Worm (Caenorhabditis elegans) whole organism, L2 larva: Measurements from ENCODE around the gene K06H6.2.

Experiments
- aly-2 ChIP-seq: fragments of 150-350 bp; optimal IDR thresholded peaks from 2 replicates; lab custom pipeline; 2014; ENCODE audit warnings: missing biosample characterization, missing genetic modification characterization
- ama-1 ChIP-seq: fragments of 150-350 bp; optimal IDR thresholded peaks from 2 replicates; lab custom pipeline; 2018; ENCODE audit warnings: inconsistent platforms
- ceh-82 ChIP-seq: fragments of 150-350 bp; optimal IDR thresholded peaks from 2 replicates; lab custom pipeline; 2014; ENCODE audit warnings: missing biosample characterization, missing genetic modification characterization
- nhr-25 ChIP-seq: fragments of 150-350 bp; sonication (generic microtip); optimal IDR thresholded peaks from 3 replicates; lab custom pipeline; 2014; ENCODE audit warnings: missing biosample characterization, missing genetic modification characterization
- snpc-4 ChIP-seq: fragments of 150-350 bp; optimal IDR thresholded peaks from 2 replicates; lab custom pipeline; 2014; ENCODE audit warnings: missing biosample characterization, missing genetic modification characterization
- zag-1 ChIP-seq: fragments of 150-350 bp; optimal IDR thresholded peaks from 2 replicates; lab custom pipeline; 2014; ENCODE audit warnings: missing biosample characterization, missing genetic modification characterization

DNA sequence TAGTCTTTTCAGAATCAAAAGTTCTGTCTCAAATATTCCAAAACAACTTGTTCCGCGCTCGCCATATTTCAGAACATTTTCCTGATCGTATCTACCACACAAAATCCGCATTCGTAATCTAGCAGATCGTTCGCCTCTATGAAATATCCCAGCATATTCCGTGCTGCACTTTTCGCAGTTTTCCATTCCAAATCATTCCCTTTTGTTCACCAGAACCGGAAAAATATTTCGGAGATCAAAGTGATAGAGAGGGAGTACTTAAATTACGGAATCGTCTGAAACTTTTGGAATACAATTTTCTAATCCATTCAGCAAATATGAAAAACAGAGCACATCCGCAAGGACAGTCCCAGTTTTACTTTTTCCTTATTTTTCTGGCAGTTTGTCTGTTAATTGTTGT is 2.2 kb downstream of the K06H6.2 start, which contains the start of gene K06H6.1:
- no peak for TF ChIP-seq nhr-25 (tag; lab: Kevin White, UChicago)
- TF ChIP-seq ama-1: no peak
- no peak for TF ChIP-seq ceh-82 (tag; lab: Kevin White, UChicago)
- no peak for TF ChIP-seq snpc-4 (tag; lab: Kevin White, UChicago)
- no peak for TF ChIP-seq zag-1 (tag; lab: Kevin White, UChicago)
- TF ChIP-seq aly-2 (tag; lab: Kevin White, UChicago): no peak
